Worm (Caenorhabditis elegans) whole organism, L1 larva: ENCODE measurements around the gene alfa-1.

Source experiments
- C16A3.4 ChIP-seq: fragments of 150-350 bp; optimal IDR thresholded peaks from 2 replicates; lab custom pipeline; 2014; ENCODE audit warnings: missing biosample characterization, missing genetic modification characterization
- C34B4.2 ChIP-seq: sonication (generic microtip); optimal IDR thresholded peaks from 2 replicates; lab custom pipeline; 2017; ENCODE audit warnings: mild to moderate bottlenecking, missing genetic modification characterization, missing compliant biosample characterization
- F16B12.6 ChIP-seq: fragments of 150-350 bp; optimal IDR thresholded peaks from 2 replicates; lab custom pipeline; 2014; ENCODE audit warnings: missing biosample characterization, missing genetic modification characterization
- aly-2 ChIP-seq: fragments of 150-350 bp; optimal IDR thresholded peaks from 2 replicates; lab custom pipeline; 2014; ENCODE audit warnings: missing biosample characterization, missing genetic modification characterization
- ama-1 ChIP-seq: fragments of 150-350 bp; optimal IDR thresholded peaks from 2 replicates; lab custom pipeline; 2014
- blmp-1 ChIP-seq: fragments of 150-350 bp; optimal IDR thresholded peaks from 2 replicates; lab custom pipeline; 2014; ENCODE audit warnings: missing biosample characterization, missing genetic modification characterization
- ceh-63 ChIP-seq: fragments of 200-800 bp; sonication (Bioruptor generic); optimal IDR thresholded peaks from 2 replicates; lab custom pipeline; 2018; ENCODE audit warnings: mild to moderate bottlenecking, missing genetic modification characterization, missing compliant biosample characterization
- ceh-8 ChIP-seq: fragments of 200-800 bp; sonication (Bioruptor generic); optimal IDR thresholded peaks from 2 replicates; lab custom pipeline; 2018; ENCODE audit warnings: mild to moderate bottlenecking, missing genetic modification characterization, moderate library complexity, missing compliant biosample characterization
- ceh-90 ChIP-seq: sonication (generic microtip); optimal IDR thresholded peaks from 2 replicates; lab custom pipeline; 2016; ENCODE audit warnings: missing genetic modification characterization, missing compliant biosample characterization
- dsc-1 ChIP-seq: sonication (generic microtip); optimal IDR thresholded peaks from 2 replicates; lab custom pipeline; 2016; ENCODE audit warnings: mild to moderate bottlenecking, missing genetic modification characterization, missing compliant biosample characterization
- efl-1 ChIP-seq, 4 experiments: fragments of 150-350 bp; optimal IDR thresholded peaks in 3 of 4; peaks in 1 of 4; 1 replicate in 1 of 4; 2 replicates in 3 of 4; lab custom pipeline; 2014; ENCODE audit warnings: missing biosample characterization in 2 of 4, missing genetic modification characterization in 2 of 4, missing genetic modification reagents in 2 of 4
- egl-13 ChIP-seq: sonication (generic microtip); optimal IDR thresholded peaks from 2 replicates; lab custom pipeline; 2016; ENCODE audit warnings: missing genotype, missing genetic modification reagents, missing genetic modification characterization, missing compliant biosample characterization
- elt-2 ChIP-seq: sonication (generic microtip); optimal IDR thresholded peaks from 2 replicates; lab custom pipeline; 2016; ENCODE audit warnings: missing genetic modification characterization, mild to moderate bottlenecking, inconsistent platforms, missing compliant biosample characterization, missing genetic modification reagents
- fkh-4 ChIP-seq: sonication (generic microtip); optimal IDR thresholded peaks from 2 replicates; lab custom pipeline; 2016; ENCODE audit warnings: missing compliant biosample characterization, missing genetic modification characterization, borderline replicate concordance
- fkh-8 ChIP-seq: sonication (generic microtip); optimal IDR thresholded peaks from 2 replicates; lab custom pipeline; 2016; ENCODE audit warnings: mild to moderate bottlenecking, missing genetic modification characterization, missing compliant biosample characterization
- fos-1 ChIP-seq: fragments of 150-350 bp; optimal IDR thresholded peaks from 2 replicates; lab custom pipeline; 2014; ENCODE audit warnings: missing biosample characterization, missing genetic modification characterization
- hlh-17 ChIP-seq: fragments of 200-800 bp; sonication (Bioruptor generic); optimal IDR thresholded peaks from 2 replicates; lab custom pipeline; 2018; ENCODE audit warnings: missing genetic modification characterization, mild to moderate bottlenecking, missing compliant biosample characterization, moderate library complexity, borderline replicate concordance
- isw-1 ChIP-seq: fragments of 200-800 bp; sonication (Bioruptor generic); IDR thresholded peaks from 2 replicates; pipeline ENCODE4 v1.3.6; 2022; ENCODE audit warnings: missing genetic modification characterization, missing compliant biosample characterization
- lin-14 ChIP-seq: fragments of 200-800 bp; sonication (Bioruptor generic); optimal IDR thresholded peaks from 2 replicates; lab custom pipeline; 2018; ENCODE audit warnings: mild to moderate bottlenecking, missing genetic modification characterization, moderate library complexity, missing compliant biosample characterization
- lsy-2 ChIP-seq, 2 experiments: fragments of 150-350 bp; optimal IDR thresholded peaks; 2 replicates each; lab custom pipeline; 2014; ENCODE audit warnings: missing biosample characterization in 2 of 2, missing genetic modification characterization in 2 of 2
- mep-1 ChIP-seq: fragments of 150-350 bp; optimal IDR thresholded peaks from 2 replicates; lab custom pipeline; 2014; ENCODE audit warnings: missing biosample characterization, missing genetic modification characterization
- nhr-11 ChIP-seq: fragments of 150-350 bp; optimal IDR thresholded peaks from 2 replicates; lab custom pipeline; 2014; ENCODE audit warnings: missing biosample characterization, missing genetic modification characterization
- nhr-12 ChIP-seq: sonication (generic microtip); optimal IDR thresholded peaks from 2 replicates; lab custom pipeline; 2017; ENCODE audit warnings: missing biosample characterization, missing genetic modification characterization
- nhr-19 ChIP-seq: fragments of 200-800 bp; sonication (Bioruptor generic); conservative IDR thresholded peaks from 2 replicates; pipeline ENCODE4 v1.3.6; 2022; ENCODE audit warnings: missing genetic modification characterization, missing compliant biosample characterization
- nhr-20 ChIP-seq: sonication (generic microtip); optimal IDR thresholded peaks from 2 replicates; lab custom pipeline; 2016; ENCODE audit warnings: mild to moderate bottlenecking, missing genetic modification characterization, missing compliant biosample characterization
- nhr-47 ChIP-seq: sonication (generic microtip); optimal IDR thresholded peaks from 2 replicates; lab custom pipeline; 2016; ENCODE audit warnings: mild to moderate bottlenecking, missing genetic modification characterization, moderate library complexity, missing compliant biosample characterization
- nhr-71 ChIP-seq: sonication (generic microtip); optimal IDR thresholded peaks from 2 replicates; lab custom pipeline; 2016; ENCODE audit warnings: mild to moderate bottlenecking, missing genetic modification characterization, moderate library complexity, missing compliant biosample characterization
- nhr-76 ChIP-seq: sonication (generic microtip); optimal IDR thresholded peaks from 2 replicates; lab custom pipeline; 2017; ENCODE audit warnings: missing biosample characterization, missing genetic modification characterization
- nhr-90 ChIP-seq: sonication (generic microtip); optimal IDR thresholded peaks from 2 replicates; lab custom pipeline; 2016; ENCODE audit warnings: mild to moderate bottlenecking, missing genetic modification characterization, missing compliant biosample characterization; ENCODE audit not compliant: poor library complexity
- pag-3 ChIP-seq: sonication (generic microtip); optimal IDR thresholded peaks from 2 replicates; lab custom pipeline; 2017; ENCODE audit warnings: missing genetic modification characterization, mild to moderate bottlenecking, missing compliant biosample characterization, antibody characterized with exemption, borderline replicate concordance; ENCODE audit not compliant: insufficient read depth
- rnt-1 ChIP-seq: sonication (generic microtip); optimal IDR thresholded peaks from 2 replicates; lab custom pipeline; 2016; ENCODE audit warnings: mild to moderate bottlenecking, missing genetic modification characterization, moderate library complexity, missing compliant biosample characterization
- snu-23 ChIP-seq: sonication (generic microtip); optimal IDR thresholded peaks from 2 replicates; lab custom pipeline; 2016; ENCODE audit warnings: missing genetic modification characterization, missing compliant biosample characterization
- sptf-1 ChIP-seq: fragments of 150-350 bp; optimal IDR thresholded peaks from 2 replicates; lab custom pipeline; 2014; ENCODE audit warnings: missing biosample characterization, missing genetic modification characterization
- swsn-7 ChIP-seq: sonication (generic microtip); optimal IDR thresholded peaks from 2 replicates; lab custom pipeline; 2016; ENCODE audit warnings: missing genetic modification characterization, missing compliant biosample characterization
- tbx-2 ChIP-seq: sonication (generic microtip); optimal IDR thresholded peaks from 2 replicates; lab custom pipeline; 2016; ENCODE audit warnings: missing genetic modification characterization, missing compliant biosample characterization
- unc-30 ChIP-seq: sonication (generic microtip); optimal IDR thresholded peaks from 2 replicates; lab custom pipeline; 2017; ENCODE audit warnings: missing biosample characterization, missing genetic modification characterization
- unc-86 ChIP-seq: sonication (generic microtip); optimal IDR thresholded peaks from 2 replicates; lab custom pipeline; 2016; ENCODE audit warnings: missing genetic modification characterization, missing compliant biosample characterization
- unc-98 ChIP-seq: fragments of 200-800 bp; sonication (Bioruptor generic); IDR thresholded peaks from 2 replicates; pipeline ENCODE4 v1.3.6; 2022; ENCODE audit warnings: missing genetic modification characterization, missing compliant biosample characterization
- vab-15 ChIP-seq: sonication (generic microtip); optimal IDR thresholded peaks from 2 replicates; lab custom pipeline; 2017; ENCODE audit warnings: missing genotype, mild to moderate bottlenecking, missing genetic modification characterization, missing compliant biosample characterization
- zip-4 ChIP-seq: fragments of 200-800 bp; sonication (Bioruptor generic); optimal IDR thresholded peaks from 2 replicates; lab custom pipeline; 2018; ENCODE audit warnings: mild to moderate bottlenecking, missing genetic modification characterization, moderate library complexity, missing compliant biosample characterization
- ztf-4 ChIP-seq: fragments of 150-350 bp; optimal IDR thresholded peaks from 2 replicates; lab custom pipeline; 2014; ENCODE audit warnings: missing biosample characterization, missing genetic modification characterization

alfa-1 gene

ce11 chrII:7642016-7642653 is 20.2 kb downstream of the alfa-1 start (continued):
- TF ChIP-seq lin-14, result peak; percentile 95
- TF ChIP-seq pag-3 (tag; lab: Kevin White, UChicago), result no peak
- TF ChIP-seq elt-2 (tag; lab: Kevin White, UChicago), result no peak
- TF ChIP-seq nhr-47 (tag; lab: Kevin White, UChicago), result peak; percentile 71
- TF ChIP-seq C34B4.2 (tag; lab: Kevin White, UChicago), result no peak
- TF ChIP-seq nhr-90 (tag; lab: Kevin White, UChicago), result no peak
- no peak for TF ChIP-seq ceh-90
- peak; percentile 38 for TF ChIP-seq ama-1
- TF ChIP-seq hlh-17 (GFP tag; lab: Kevin White, UChicago), result no peak

ce11 chrII:7640161-7640841 is 22.0 kb downstream of the alfa-1 start:
- TF ChIP-seq ceh-90 (no peak), aly-2 (tag; lab: Kevin White, UChicago) (no peak), fos-1 (no peak), mep-1 (tag; lab: Kevin White, UChicago) (peak; percentile 18), fkh-8 (tag; lab: Kevin White, UChicago) (peak; percentile 39), nhr-11 (tag; lab: Kevin White, UChicago) (peak; percentile 13), C16A3.4 (no peak), unc-98 (GFP tag; lab: Robert Waterston, UW) (no peak), swsn-7 (tag; lab: Kevin White, UChicago) (peak; percentile 35), tbx-2 (no peak), unc-86 (tag; lab: Kevin White, UChicago) (no peak), zip-4 (GFP tag; lab: Kevin White, UChicago) (no peak), vab-15 (tag; lab: Kevin White, UChicago) (no peak), efl-1 (optimal IDR thresholded peaks at IDR 0.05; lab: Kevin White, UChicago) (peak in 1 of 2 experiments; percentile 18), efl-1 (GFP tag; optimal IDR thresholded peaks at IDR 0.05 in 1 of 2; lab: Kevin White, UChicago) (peak in 1 of 2 experiments; percentile 84), ztf-4 (no peak), F16B12.6 (no peak), fkh-4 (tag; lab: Kevin White, UChicago) (no peak), nhr-19 (no peak; the same call in 1 of the 2 replicates), ceh-63 (GFP tag; lab: Kevin White, UChicago) (no peak), dsc-1 (tag; lab: Kevin White, UChicago) (peak; percentile 38), snu-23 (GFP tag; lab: Kevin White, UChicago) (peak; percentile 34), lsy-2 (tag; optimal IDR thresholded peaks at IDR 0.05; lab: Kevin White, UChicago) (peak; percentile 24 to 51), nhr-76 (tag; lab: Kevin White, UChicago) (no peak), nhr-20 (tag; lab: Kevin White, UChicago) (peak; percentile 37), sptf-1 (tag; lab: Kevin White, UChicago) (no peak), ceh-8 (GFP tag; lab: Kevin White, UChicago) (no peak), blmp-1 (tag; lab: Kevin White, UChicago) (no peak), unc-30 (tag; lab: Kevin White, UChicago) (no peak), isw-1 (no peak), nhr-12 (tag; lab: Kevin White, UChicago) (no peak), lin-14 (peak; percentile 76), nhr-71 (tag; lab: Kevin White, UChicago) (peak; percentile 78), egl-13 (tag; lab: Kevin White, UChicago) (no peak), rnt-1 (peak; percentile 79)
